Worm (Caenorhabditis elegans) whole organism, L1 larva: Measurements from ENCODE around the gene knl-1.

Experiments
- C34B4.2 ChIP-seq: sonication (generic microtip); optimal IDR thresholded peaks from 2 replicates; lab custom pipeline; 2017; ENCODE audit warnings: mild to moderate bottlenecking, missing genetic modification characterization, missing compliant biosample characterization
- aha-1 ChIP-seq: fragments of 150-350 bp; optimal IDR thresholded peaks from 2 replicates; lab custom pipeline; 2014; ENCODE audit warnings: missing biosample characterization, missing genetic modification characterization
- ceh-63 ChIP-seq: fragments of 200-800 bp; sonication (Bioruptor generic); optimal IDR thresholded peaks from 2 replicates; lab custom pipeline; 2018; ENCODE audit warnings: mild to moderate bottlenecking, missing genetic modification characterization, missing compliant biosample characterization
- ceh-82 ChIP-seq, 3 experiments: fragments of 150-350 bp in 1 of 3; sonication (generic microtip) in 2 of 3; optimal IDR thresholded peaks; 2 replicates each; lab custom pipeline; 2014 to 2017; ENCODE audit warnings: missing biosample characterization in 3 of 3, missing genetic modification characterization in 3 of 3
- ceh-90 ChIP-seq: sonication (generic microtip); optimal IDR thresholded peaks from 2 replicates; lab custom pipeline; 2016; ENCODE audit warnings: missing genetic modification characterization, missing compliant biosample characterization
- dpl-1 ChIP-seq, 3 experiments: fragments of 150-350 bp in 2 of 3; sonication (generic microtip) in 1 of 3; optimal IDR thresholded peaks; 2 replicates each; lab custom pipeline; 2014 to 2017; ENCODE audit warnings: missing biosample characterization in 3 of 3, missing genetic modification characterization in 3 of 3, missing genetic modification reagents in 3 of 3
- dsc-1 ChIP-seq: sonication (generic microtip); optimal IDR thresholded peaks from 2 replicates; lab custom pipeline; 2016; ENCODE audit warnings: mild to moderate bottlenecking, missing genetic modification characterization, missing compliant biosample characterization
- egl-13 ChIP-seq: sonication (generic microtip); optimal IDR thresholded peaks from 2 replicates; lab custom pipeline; 2016; ENCODE audit warnings: missing genotype, missing genetic modification reagents, missing genetic modification characterization, missing compliant biosample characterization
- fkh-10 ChIP-seq: sonication (generic microtip); optimal IDR thresholded peaks from 2 replicates; lab custom pipeline; 2017; ENCODE audit warnings: missing biosample characterization, missing genetic modification reagents, missing genetic modification characterization
- fkh-8 ChIP-seq: sonication (generic microtip); optimal IDR thresholded peaks from 2 replicates; lab custom pipeline; 2016; ENCODE audit warnings: mild to moderate bottlenecking, missing genetic modification characterization, missing compliant biosample characterization
- fos-1 ChIP-seq: fragments of 150-350 bp; optimal IDR thresholded peaks from 2 replicates; lab custom pipeline; 2014; ENCODE audit warnings: missing biosample characterization, missing genetic modification characterization
- hlh-17 ChIP-seq: fragments of 200-800 bp; sonication (Bioruptor generic); optimal IDR thresholded peaks from 2 replicates; lab custom pipeline; 2018; ENCODE audit warnings: missing genetic modification characterization, mild to moderate bottlenecking, missing compliant biosample characterization, moderate library complexity, borderline replicate concordance
- hlh-4 ChIP-seq: sonication (generic microtip); optimal IDR thresholded peaks from 2 replicates; lab custom pipeline; 2016; ENCODE audit warnings: mild to moderate bottlenecking, missing genetic modification characterization, missing compliant biosample characterization
- irx-1 ChIP-seq: sonication (generic microtip); optimal IDR thresholded peaks from 2 replicates; lab custom pipeline; 2016; ENCODE audit warnings: missing genetic modification characterization, missing compliant biosample characterization
- isw-1 ChIP-seq: fragments of 200-800 bp; sonication (Bioruptor generic); IDR thresholded peaks from 2 replicates; pipeline ENCODE4 v1.3.6; 2022; ENCODE audit warnings: missing genetic modification characterization, missing compliant biosample characterization
- lin-14 ChIP-seq: fragments of 200-800 bp; sonication (Bioruptor generic); optimal IDR thresholded peaks from 2 replicates; lab custom pipeline; 2018; ENCODE audit warnings: mild to moderate bottlenecking, missing genetic modification characterization, moderate library complexity, missing compliant biosample characterization
- lin-15B ChIP-seq: fragments of 150-350 bp; sonication (generic microtip); optimal IDR thresholded peaks from 3 replicates; lab custom pipeline; 2014; ENCODE audit warnings: missing biosample characterization, missing genetic modification characterization
- lir-3 ChIP-seq: sonication (generic microtip); optimal IDR thresholded peaks from 2 replicates; lab custom pipeline; 2016; ENCODE audit warnings: mild to moderate bottlenecking, missing genetic modification characterization, moderate library complexity, missing compliant biosample characterization; ENCODE audit not compliant: poor library complexity
- lsy-2 ChIP-seq, 2 experiments: fragments of 150-350 bp; optimal IDR thresholded peaks; 2 replicates each; lab custom pipeline; 2014; ENCODE audit warnings: missing biosample characterization in 2 of 2, missing genetic modification characterization in 2 of 2
- mdl-1 ChIP-seq, 2 experiments: fragments of 150-350 bp; optimal IDR thresholded peaks; 2 replicates each; lab custom pipeline; 2014 to 2017; ENCODE audit warnings: missing biosample characterization in 2 of 2, missing genetic modification characterization in 2 of 2, inconsistent platforms in 1 of 2
- mep-1 ChIP-seq: fragments of 150-350 bp; optimal IDR thresholded peaks from 2 replicates; lab custom pipeline; 2014; ENCODE audit warnings: missing biosample characterization, missing genetic modification characterization
- nhr-11 ChIP-seq: fragments of 150-350 bp; optimal IDR thresholded peaks from 2 replicates; lab custom pipeline; 2014; ENCODE audit warnings: missing biosample characterization, missing genetic modification characterization
- nhr-12 ChIP-seq: sonication (generic microtip); optimal IDR thresholded peaks from 2 replicates; lab custom pipeline; 2017; ENCODE audit warnings: missing biosample characterization, missing genetic modification characterization
- nhr-19 ChIP-seq: fragments of 200-800 bp; sonication (Bioruptor generic); conservative IDR thresholded peaks from 2 replicates; pipeline ENCODE4 v1.3.6; 2022; ENCODE audit warnings: missing genetic modification characterization, missing compliant biosample characterization
- nhr-237 ChIP-seq: fragments of 150-350 bp; optimal IDR thresholded peaks from 2 replicates; lab custom pipeline; 2014; ENCODE audit warnings: missing biosample characterization, missing genetic modification characterization
- nhr-28 ChIP-seq: fragments of 150-350 bp; optimal IDR thresholded peaks from 2 replicates; lab custom pipeline; 2014; ENCODE audit warnings: missing biosample characterization, missing genetic modification characterization
- nhr-71 ChIP-seq: sonication (generic microtip); optimal IDR thresholded peaks from 2 replicates; lab custom pipeline; 2016; ENCODE audit warnings: mild to moderate bottlenecking, missing genetic modification characterization, moderate library complexity, missing compliant biosample characterization
- nhr-90 ChIP-seq: sonication (generic microtip); optimal IDR thresholded peaks from 2 replicates; lab custom pipeline; 2016; ENCODE audit warnings: mild to moderate bottlenecking, missing genetic modification characterization, missing compliant biosample characterization; ENCODE audit not compliant: poor library complexity
- pag-3 ChIP-seq: sonication (generic microtip); optimal IDR thresholded peaks from 2 replicates; lab custom pipeline; 2017; ENCODE audit warnings: missing genetic modification characterization, mild to moderate bottlenecking, missing compliant biosample characterization, antibody characterized with exemption, borderline replicate concordance; ENCODE audit not compliant: insufficient read depth
- snu-23 ChIP-seq: sonication (generic microtip); optimal IDR thresholded peaks from 2 replicates; lab custom pipeline; 2016; ENCODE audit warnings: missing genetic modification characterization, missing compliant biosample characterization
- tbx-2 ChIP-seq: sonication (generic microtip); optimal IDR thresholded peaks from 2 replicates; lab custom pipeline; 2016; ENCODE audit warnings: missing genetic modification characterization, missing compliant biosample characterization
- tlp-1 ChIP-seq: fragments of 150-350 bp; optimal IDR thresholded peaks from 2 replicates; lab custom pipeline; 2014; ENCODE audit warnings: missing biosample characterization, missing genetic modification characterization
- unc-130 ChIP-seq: fragments of 150-350 bp; optimal IDR thresholded peaks from 2 replicates; lab custom pipeline; 2017; ENCODE audit warnings: missing biosample characterization, missing genetic modification characterization, inconsistent platforms
- unc-30 ChIP-seq: sonication (generic microtip); optimal IDR thresholded peaks from 2 replicates; lab custom pipeline; 2017; ENCODE audit warnings: missing biosample characterization, missing genetic modification characterization
- unc-86 ChIP-seq: sonication (generic microtip); optimal IDR thresholded peaks from 2 replicates; lab custom pipeline; 2016; ENCODE audit warnings: missing genetic modification characterization, missing compliant biosample characterization
- vab-15 ChIP-seq: sonication (generic microtip); optimal IDR thresholded peaks from 2 replicates; lab custom pipeline; 2017; ENCODE audit warnings: missing genotype, mild to moderate bottlenecking, missing genetic modification characterization, missing compliant biosample characterization
- zip-4 ChIP-seq: fragments of 200-800 bp; sonication (Bioruptor generic); optimal IDR thresholded peaks from 2 replicates; lab custom pipeline; 2018; ENCODE audit warnings: mild to moderate bottlenecking, missing genetic modification characterization, moderate library complexity, missing compliant biosample characterization
- ztf-11 ChIP-seq, 2 experiments: sonication (generic microtip); optimal IDR thresholded peaks; 2 replicates each; lab custom pipeline; 2016 to 2017; ENCODE audit warnings: missing genetic modification characterization in 2 of 2, missing biosample characterization in 1 of 2, missing compliant biosample characterization in 1 of 2

The knl-1 gene

DNA sequence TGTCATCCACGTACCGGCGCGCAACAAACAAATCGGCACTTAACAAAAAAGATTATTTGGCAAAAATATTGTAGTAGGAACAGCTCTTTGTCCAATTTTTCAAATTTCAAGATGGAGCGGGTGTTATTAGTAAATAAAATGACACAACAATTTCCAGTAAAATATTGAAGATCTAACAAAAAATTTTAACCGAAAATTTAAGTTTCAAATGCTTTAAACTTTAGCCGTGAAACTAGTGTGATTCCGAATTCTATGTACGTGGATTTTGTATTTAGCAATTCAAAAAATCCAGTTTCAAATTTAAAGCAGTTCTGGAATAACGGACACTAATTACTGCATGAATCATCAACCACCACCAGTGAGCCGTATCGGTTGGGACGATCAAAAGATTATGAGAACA is 47.7 kb upstream of the knl-1 start, which contains the start of gene snb-5:
Gene snb-5 (plus strand): TSS at position 301 of the 400 bp plus-strand sequence.
- TF ChIP-seq nhr-90 (no peak), tlp-1 (no peak), vab-15 (tag; lab: Kevin White, UChicago) (no peak), lsy-2 (tag; optimal IDR thresholded peaks at IDR 0.05; lab: Kevin White, UChicago) (no peak), unc-130 (tag; lab: Kevin White, UChicago) (no peak), nhr-12 (tag; lab: Kevin White, UChicago) (no peak), lir-3 (tag; lab: Kevin White, UChicago) (no peak), nhr-28 (tag; lab: Kevin White, UChicago) (no peak), fkh-8 (tag; lab: Kevin White, UChicago) (no peak), ceh-90 (tag; lab: Kevin White, UChicago) (no peak), tbx-2 (no peak), fos-1 (no peak), pag-3 (tag; lab: Kevin White, UChicago) (no peak), dpl-1 (GFP tag; optimal IDR thresholded peaks at IDR 0.05; lab: Kevin White, UChicago) (no peak), snu-23 (no peak), ceh-63 (GFP tag; lab: Kevin White, UChicago) (no peak), isw-1 (no peak), nhr-71 (tag; lab: Kevin White, UChicago) (no peak), hlh-4 (tag; lab: Kevin White, UChicago) (no peak), nhr-11 (no peak)

ce11 chrIII:8209775-8210174 is 40.7 kb upstream of the knl-1 start, which contains the start of gene C30A5.10:
Gene C30A5.10, minus strand, starts transcription at chrIII:8209875.
- TF ChIP-seq ceh-82 (tag; optimal IDR thresholded peaks at IDR 0.05; lab: Kevin White, UChicago) = no peak
- no peak for TF ChIP-seq irx-1
- TF ChIP-seq nhr-237 = no peak
- TF ChIP-seq unc-86 (tag; lab: Kevin White, UChicago) = no peak
- no peak for TF ChIP-seq fkh-10 (GFP tag; lab: Kevin White, UChicago)
- TF ChIP-seq egl-13 (tag; lab: Kevin White, UChicago) = no peak
- TF ChIP-seq C34B4.2 (tag; lab: Kevin White, UChicago) = no peak
- no peak for TF ChIP-seq zip-4 (GFP tag; lab: Kevin White, UChicago)
- TF ChIP-seq nhr-19 (GFP tag; lab: Robert Waterston, UW) = no peak
- TF ChIP-seq, all 84 proteins: peak for 0

- TF ChIP-seq unc-86 (tag; lab: Kevin White, UChicago) (peak; percentile 97), egl-13 (tag; lab: Kevin White, UChicago) (peak; percentile 36), mdl-1 (tag; optimal IDR thresholded peaks at IDR 0.05; lab: Kevin White, UChicago) (no peak), irx-1 (no peak), lin-15B (tag; lab: Kevin White, UChicago) (no peak), pag-3 (tag; lab: Kevin White, UChicago) (no peak), unc-30 (tag; lab: Kevin White, UChicago) (no peak), ztf-11 (tag; optimal IDR thresholded peaks at IDR 0.05; lab: Kevin White, UChicago) (no peak), mep-1 (tag; lab: Kevin White, UChicago) (no peak), zip-4 (GFP tag; lab: Kevin White, UChicago) (no peak), aha-1 (tag; lab: Kevin White, UChicago) (no peak), lin-14 (peak; percentile 41), lsy-2 (tag; optimal IDR thresholded peaks at IDR 0.05; lab: Kevin White, UChicago) (peak in 1 of 2 experiments; percentile 61)
Measured at ce11 chrIII:8211562-8211961, 38.9 kb upstream of the knl-1 start.

DNA sequence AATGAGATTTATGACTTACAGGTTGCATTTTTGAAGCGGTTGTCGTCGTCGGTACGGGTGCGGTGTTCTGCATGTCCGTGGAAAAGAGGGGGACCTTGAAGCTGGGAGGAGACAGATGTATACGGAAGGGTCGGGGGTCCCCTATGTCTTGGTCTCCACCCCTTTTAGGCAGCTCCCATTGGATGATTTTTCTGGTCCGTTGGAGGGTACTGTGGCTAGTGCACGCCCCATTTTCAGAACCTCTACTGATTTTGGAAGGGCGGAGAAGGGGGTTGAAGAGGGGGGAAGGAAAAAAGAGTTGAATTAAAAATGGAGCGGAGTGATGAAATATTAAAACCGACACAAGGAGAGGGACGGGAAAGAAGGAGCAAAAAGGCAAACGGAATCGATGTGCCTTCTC is 34.2 kb upstream of the knl-1 start, which contains the start of gene unc-86:
Gene unc-86 (minus strand): TSS at position 113 of the 400 bp plus-strand sequence.
- no peak for TF ChIP-seq C34B4.2 (tag; lab: Kevin White, UChicago)
- TF ChIP-seq lin-14 = peak; percentile 4
- no peak for TF ChIP-seq fkh-10 (GFP tag; lab: Kevin White, UChicago)
- TF ChIP-seq hlh-17 (GFP tag; lab: Kevin White, UChicago) = no peak
- no peak for TF ChIP-seq dsc-1 (tag; lab: Kevin White, UChicago)
- TF ChIP-seq unc-86 (tag; lab: Kevin White, UChicago) = peak; percentile 86
- TF ChIP-seq lsy-2 (tag; optimal IDR thresholded peaks at IDR 0.05; lab: Kevin White, UChicago) = peak in 1 of 2 experiments; percentile 31
- TF ChIP-seq, all 84 proteins: peak for 3
